Fruit fly (Drosophila melanogaster) whole organism, prepupa: ENCODE measurements around the gene CG10481.

Source experiments
- CG6854 ChIP-seq: fragments of 200-800 bp; sonication (Bioruptor generic); optimal IDR thresholded peaks from 2 replicates; lab custom pipeline; 2017; ENCODE audit warnings: missing biosample characterization, mild to moderate bottlenecking, missing genetic modification characterization
- Eip93F ChIP-seq: fragments of 200-800 bp; sonication (Bioruptor generic); optimal IDR thresholded peaks from 2 replicates; lab custom pipeline; 2016; ENCODE audit warnings: missing biosample characterization, mild to moderate bottlenecking, missing genetic modification characterization
- Hr39 ChIP-seq: fragments of 200-800 bp; sonication (Bioruptor generic); optimal IDR thresholded peaks from 2 replicates; lab custom pipeline; 2016; ENCODE audit warnings: missing biosample characterization, missing genetic modification characterization
- OdsH ChIP-seq: fragments of 200-800 bp; sonication (Bioruptor generic); optimal IDR thresholded peaks from 3 replicates; lab custom pipeline; 2016; ENCODE audit warnings: missing biosample characterization, missing genetic modification characterization
- Smox ChIP-seq: fragments of 200-800 bp; sonication (Bioruptor generic); optimal IDR thresholded peaks from 3 replicates; lab custom pipeline; 2016; ENCODE audit warnings: missing biosample characterization, missing genetic modification characterization
- Sox102F ChIP-seq: fragments of 200-800 bp; sonication (Bioruptor generic); optimal IDR thresholded peaks from 2 replicates; lab custom pipeline; 2016; ENCODE audit warnings: missing biosample characterization, mild to moderate bottlenecking, missing genetic modification characterization
- dsx ChIP-seq: fragments of 200-800 bp; optimal IDR thresholded peaks from 3 replicates; lab custom pipeline; 2019; ENCODE audit warnings: missing biosample characterization, mild to moderate bottlenecking, missing genetic modification characterization, moderate library complexity; ENCODE audit not compliant: poor library complexity, severe bottlenecking
- lz ChIP-seq: fragments of 200-800 bp; sonication (Bioruptor generic); optimal IDR thresholded peaks from 3 replicates; lab custom pipeline; 2016; ENCODE audit warnings: missing biosample characterization, missing genetic modification characterization
- spab ChIP-seq: fragments of 200-800 bp; sonication (Bioruptor generic); optimal IDR thresholded peaks from 2 replicates; lab custom pipeline; 2017; ENCODE audit warnings: missing biosample characterization, mild to moderate bottlenecking, missing genetic modification characterization, missing genetic modification reagents

dm6 chr2L:19869463-19869862, 22.9 kb downstream of the CG10481 start:
- TF ChIP-seq Smox (GFP tag; lab: Kevin White, UChicago): no peak
- no peak for TF ChIP-seq OdsH
- TF ChIP-seq Sox102F (GFP tag; lab: Kevin White, UChicago): no peak
- TF ChIP-seq Eip93F (GFP tag; lab: Kevin White, UChicago): no peak
- TF ChIP-seq Hr39 (GFP tag; lab: Kevin White, UChicago): no peak
- no peak for TF ChIP-seq spab (GFP tag; lab: Kevin White, UChicago)
- no peak for TF ChIP-seq lz (GFP tag; lab: Kevin White, UChicago)
- peak; percentile 35 for TF ChIP-seq dsx
- TF ChIP-seq CG6854 (GFP tag; lab: Kevin White, UChicago): no peak
